Comparison of ENCODE assay signal across 3 worm cellular contexts in the genomic region with DNA sequence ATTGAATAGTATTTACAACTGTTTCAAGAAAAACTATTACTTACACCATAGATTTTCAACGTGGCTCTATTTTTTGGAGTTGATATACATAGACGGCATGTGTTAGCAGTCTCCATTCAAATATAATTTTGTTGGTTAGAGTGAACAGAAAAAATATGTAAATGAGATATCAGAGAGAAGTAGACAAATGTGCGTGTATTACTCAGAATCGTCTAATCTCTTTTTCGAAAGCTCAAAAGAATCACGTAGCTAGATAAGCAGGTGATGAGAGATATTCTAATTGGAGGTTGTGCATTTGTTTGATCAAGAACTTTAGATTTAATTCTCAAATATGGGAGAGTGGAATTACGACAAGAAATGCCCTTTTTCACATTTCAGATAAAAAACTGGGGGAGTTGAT.
A peak's percentile ranks its signal among the peaks of the same experiment; 100 is the strongest.
TF ChIP-seq lines count a peak whose summit lies in the region.

Gene ZK418.10, minus strand, starts transcription at position 148 of the 400 bp plus-strand sequence.

TF ChIP-seq in whole organism, L1 larva, 84 proteins besides CTCF, POLR2A, EP300 and RAD21:
- TF ChIP-seq fkh-8 (tag; optimal IDR thresholded peaks at IDR 0.05; lab: Kevin White, UChicago) (peak; percentile 91), sox-4 (tag; optimal IDR thresholded peaks at IDR 0.05; lab: Kevin White, UChicago) (peak; percentile 68), pax-3 (tag; optimal IDR thresholded peaks at IDR 0.05; lab: Kevin White, UChicago) (peak; percentile 45), ztf-4 (tag; optimal IDR thresholded peaks at IDR 0.05; lab: Kevin White, UChicago) (no peak), efl-1 (optimal IDR thresholded peaks at IDR 0.05; lab: Kevin White, UChicago) (no peak), efl-1 (GFP tag; optimal IDR thresholded peaks at IDR 0.05 in 1 of 2; lab: Kevin White, UChicago) (peak in 1 of 2 experiments; percentile 45), nhr-20 (tag; optimal IDR thresholded peaks at IDR 0.05; lab: Kevin White, UChicago) (peak; percentile 24), lsy-2 (tag; optimal IDR thresholded peaks at IDR 0.05; lab: Kevin White, UChicago) (peak in 1 of 2 experiments; percentile 21), nhr-71 (tag; optimal IDR thresholded peaks at IDR 0.05; lab: Kevin White, UChicago) (peak; percentile 65), snpc-4 (tag; optimal IDR thresholded peaks at IDR 0.05; lab: Kevin White, UChicago) (no peak), dsc-1 (tag; optimal IDR thresholded peaks at IDR 0.05; lab: Kevin White, UChicago) (peak; percentile 97), fkh-4 (tag; optimal IDR thresholded peaks at IDR 0.05; lab: Kevin White, UChicago; ENCODE audit: borderline replicate concordance) (no peak), lin-15B (tag; optimal IDR thresholded peaks at IDR 0.05; lab: Kevin White, UChicago) (no peak), isw-1 (GFP tag; IDR thresholded peaks at IDR 0.05; lab: Robert Waterston, UW) (no peak), ceh-82 (tag; optimal IDR thresholded peaks at IDR 0.05; lab: Kevin White, UChicago) (no peak), swsn-7 (tag; optimal IDR thresholded peaks at IDR 0.05; lab: Kevin White, UChicago) (peak; percentile 35), tlp-1 (tag; optimal IDR thresholded peaks at IDR 0.05; lab: Kevin White, UChicago) (no peak), hpl-2 (GFP tag; optimal IDR thresholded peaks at IDR 0.05; lab: Kevin White, UChicago) (no peak), nhr-47 (tag; optimal IDR thresholded peaks at IDR 0.05; lab: Kevin White, UChicago) (peak; percentile 67)

TF ChIP-seq in whole organism, L2 larva, 48 proteins besides CTCF, POLR2A, EP300 and RAD21:
- TF ChIP-seq nhr-12 (tag; optimal IDR thresholded peaks at IDR 0.05; lab: Kevin White, UChicago) (no peak), C34F6.9 (tag; optimal IDR thresholded peaks at IDR 0.05; lab: Kevin White, UChicago) (peak; percentile 33), nhr-21 (tag; optimal IDR thresholded peaks at IDR 0.05; lab: Kevin White, UChicago) (peak; percentile 16), egl-27 (tag; optimal IDR thresholded peaks at IDR 0.05; lab: Kevin White, UChicago) (no peak), sma-9 (GFP tag; optimal IDR thresholded peaks at IDR 0.05; lab: Kevin White, UChicago) (peak; percentile 5), sma-9 (tag; optimal IDR thresholded peaks at IDR 0.05; lab: Kevin White, UChicago) (no peak), lsy-2 (tag; optimal IDR thresholded peaks at IDR 0.05; lab: Kevin White, UChicago) (peak in 1 of 2 experiments; percentile 16), Y55F3AM.14 (GFP tag; optimal IDR thresholded peaks at IDR 0.05; lab: Kevin White, UChicago) (no peak)

TF ChIP-seq in whole organism, L4 larva, 104 proteins besides CTCF, POLR2A, EP300 and RAD21:
- TF ChIP-seq rbr-2 (tag; optimal IDR thresholded peaks at IDR 0.05; lab: Kevin White, UChicago), result no peak
- TF ChIP-seq nhr-11 (tag; optimal IDR thresholded peaks at IDR 0.05; lab: Kevin White, UChicago), result peak; percentile 13

Comparison
In these comparisons a context has a peak if more than half of its experiments do, and no peak if none do; other contexts are left out.
1. Of the 29 proteins assayed by ChIP-seq in both whole organism, L4 larva and whole organism, L1 larva: peak only in whole organism, L4 larva: nhr-11; only in whole organism, L1 larva: none; in both: none; in neither: 27; mixed calls (peak in some experiments, not most) for 1.